Fruit fly (Drosophila melanogaster) whole organism, embryonic: ENCODE data around the gene Agpat1.

Experiments used
- Abd-B ChIP-seq: fragments of 200-800 bp; sonication (Bioruptor generic); optimal IDR thresholded peaks from 2 replicates; lab custom pipeline; 2018; ENCODE audit warnings: missing biosample characterization, mild to moderate bottlenecking, missing genetic modification characterization, moderate library complexity
- C15 ChIP-seq: fragments of 200-800 bp; sonication (Bioruptor generic); IDR thresholded peaks from 3 replicates; pipeline ENCODE4 v1.3.6; 2022; ENCODE audit warnings: missing biosample characterization, missing genetic modification characterization
- CG13424 ChIP-seq: fragments of 200-800 bp; sonication (Bioruptor generic); optimal IDR thresholded peaks from 2 replicates; lab custom pipeline; 2019; ENCODE audit warnings: missing biosample characterization, mild to moderate bottlenecking, missing genetic modification characterization, moderate library complexity
- CG13624 ChIP-seq: fragments of 200-800 bp; sonication (Bioruptor generic); optimal IDR thresholded peaks from 2 replicates; lab custom pipeline; 2016; ENCODE audit warnings: missing biosample characterization, missing genetic modification characterization
- CG14860 ChIP-seq: fragments of 200-800 bp; sonication (Bioruptor generic); IDR thresholded peaks from 3 replicates; pipeline ENCODE4 v1.3.6; 2022; ENCODE audit warnings: missing biosample characterization, missing genetic modification characterization; ENCODE audit not compliant: partially characterized antibody
- CG15011 ChIP-seq: fragments of 200-800 bp; sonication (Bioruptor generic); optimal IDR thresholded peaks from 3 replicates; lab custom pipeline; 2018; ENCODE audit warnings: missing biosample characterization, mild to moderate bottlenecking, missing genetic modification characterization
- CG18599 ChIP-seq: fragments of 200-800 bp; sonication (Bioruptor generic); optimal IDR thresholded peaks from 3 replicates; lab custom pipeline; 2017; ENCODE audit warnings: missing biosample characterization, missing genetic modification characterization, mild to moderate bottlenecking, moderate library complexity, missing genetic modification reagents
- CG3407 ChIP-seq: fragments of 200-800 bp; sonication (Bioruptor generic); optimal IDR thresholded peaks from 2 replicates; lab custom pipeline; 2018; ENCODE audit warnings: missing biosample characterization, mild to moderate bottlenecking, missing genetic modification characterization
- CG3726 ChIP-seq: fragments of 200-800 bp; sonication (Bioruptor generic); IDR thresholded peaks from 3 replicates; pipeline ENCODE4, ENCODE4 v1.3.6; 2022; ENCODE audit warnings: missing biosample characterization, missing genetic modification characterization
- CG42726 ChIP-seq: fragments of 200-800 bp; sonication (Bioruptor generic); IDR thresholded peaks from 2 replicates; pipeline ENCODE4 v1.3.6; 2022; ENCODE audit warnings: missing biosample characterization, missing genetic modification characterization; ENCODE audit not compliant: partially characterized antibody
- CG4328 ChIP-seq: fragments of 200-800 bp; sonication (Bioruptor generic); optimal IDR thresholded peaks from 3 replicates; lab custom pipeline; 2017; ENCODE audit warnings: missing biosample characterization, missing genetic modification reagents, missing genetic modification characterization
- CG6175 ChIP-seq: fragments of 200-800 bp; sonication (Bioruptor generic); IDR thresholded peaks from 3 replicates; pipeline ENCODE4 v1.3.6; 2022; ENCODE audit warnings: missing biosample characterization, missing genetic modification characterization
- CG6683 ChIP-seq: fragments of 200-800 bp; sonication (Bioruptor generic); optimal IDR thresholded peaks from 2 replicates; lab custom pipeline; 2017; ENCODE audit warnings: missing biosample characterization, mild to moderate bottlenecking, missing genetic modification characterization, missing genetic modification reagents
- CG6813 ChIP-seq: fragments of 200-800 bp; sonication (Bioruptor generic); optimal IDR thresholded peaks from 2 replicates; lab custom pipeline; 2017; ENCODE audit warnings: missing biosample characterization, missing genetic modification characterization, mild to moderate bottlenecking, moderate library complexity, missing genetic modification reagents
- CG8478 ChIP-seq: fragments of >200 bp; optimal IDR thresholded peaks from 2 replicates; lab custom pipeline; 2018
- CG9876 ChIP-seq: fragments of 200-800 bp; sonication (Bioruptor generic); optimal IDR thresholded peaks from 2 replicates; lab custom pipeline; 2016; ENCODE audit warnings: missing biosample characterization, missing genetic modification characterization
- CrebB ChIP-seq: fragments of 200-800 bp; sonication (Bioruptor generic); optimal IDR thresholded peaks from 3 replicates; lab custom pipeline; 2018; ENCODE audit warnings: missing biosample characterization, mild to moderate bottlenecking, missing genetic modification characterization
- D19A ChIP-seq: fragments of 200-800 bp; optimal IDR thresholded peaks from 3 replicates; lab custom pipeline; 2019; ENCODE audit warnings: missing biosample characterization, mild to moderate bottlenecking, missing genetic modification characterization, moderate library complexity
- Doc2 ChIP-seq: fragments of 200-800 bp; sonication (Bioruptor generic); IDR thresholded peaks from 2 replicates; pipeline ENCODE4 v1.3.6; 2022; ENCODE audit warnings: missing biosample characterization, missing genetic modification characterization
- HLH4C ChIP-seq: fragments of 200-800 bp; sonication (Bioruptor generic); IDR thresholded peaks from 3 replicates; pipeline ENCODE4 v1.3.6; 2022; ENCODE audit warnings: missing biosample characterization, missing genetic modification characterization; ENCODE audit not compliant: partially characterized antibody
- Jarid2 ChIP-seq: fragments of 200-800 bp; sonication (Bioruptor generic); optimal IDR thresholded peaks from 3 replicates; lab custom pipeline; 2017; ENCODE audit warnings: mild to moderate bottlenecking, missing biosample characterization, missing genetic modification reagents, missing genetic modification characterization
- Max ChIP-seq: fragments of 200-800 bp; sonication (Bioruptor generic); optimal IDR thresholded peaks from 2 replicates; lab custom pipeline; 2016; ENCODE audit warnings: missing biosample characterization, mild to moderate bottlenecking, missing genetic modification characterization
- Opbp ChIP-seq: fragments of 200-800 bp; sonication (Bioruptor generic); IDR thresholded peaks from 3 replicates; pipeline ENCODE4 v1.3.6; 2022; ENCODE audit warnings: missing biosample characterization, missing genetic modification characterization; ENCODE audit not compliant: partially characterized antibody
- Ravus ChIP-seq: fragments of 200-800 bp; sonication (Bioruptor generic); IDR thresholded peaks from 2 replicates; pipeline ENCODE4 v1.3.6; 2022; ENCODE audit warnings: missing biosample characterization, missing genetic modification characterization
- Scr ChIP-seq: fragments of 200-800 bp; sonication (Bioruptor generic); IDR thresholded peaks from 2 replicates; pipeline ENCODE4 v1.3.6; 2022; ENCODE audit warnings: missing biosample characterization, missing genetic modification characterization; ENCODE audit not compliant: partially characterized antibody
- Sox102F ChIP-seq: fragments of 200-800 bp; sonication (Bioruptor generic); optimal IDR thresholded peaks from 2 replicates; lab custom pipeline; 2018; ENCODE audit warnings: missing biosample characterization, mild to moderate bottlenecking, missing genetic modification characterization, moderate library complexity
- ara ChIP-seq: fragments of 200-800 bp; sonication (Bioruptor generic); IDR thresholded peaks from 2 replicates; pipeline ENCODE4 v1.3.6; 2022; ENCODE audit warnings: missing biosample characterization, missing genetic modification characterization
- cas ChIP-seq: fragments of 200-800 bp; sonication (Bioruptor generic); IDR thresholded peaks from 2 replicates; pipeline ENCODE4 v1.3.6; 2022; ENCODE audit warnings: missing biosample characterization, missing genetic modification characterization
- chn ChIP-seq: fragments of 200-800 bp; sonication (Bioruptor generic); optimal IDR thresholded peaks from 2 replicates; lab custom pipeline; 2016; ENCODE audit warnings: missing biosample characterization, missing genetic modification characterization
- crc ChIP-seq: fragments of 200-800 bp; sonication (Bioruptor generic); optimal IDR thresholded peaks from 2 replicates; lab custom pipeline; 2016; ENCODE audit warnings: missing biosample characterization, missing genetic modification characterization
- croc ChIP-seq: fragments of 200-800 bp; sonication (Bioruptor generic); conservative IDR thresholded peaks from 3 replicates; pipeline ENCODE4 v1.3.6; 2022; ENCODE audit warnings: missing biosample characterization, missing genetic modification characterization
- crp ChIP-seq, 2 experiments: fragments of 200-800 bp; sonication (Bioruptor generic); optimal IDR thresholded peaks; 2 replicates in 1 of 2; 3 replicates in 1 of 2; lab custom pipeline; 2017; ENCODE audit warnings: missing biosample characterization in 2 of 2, missing genetic modification characterization in 2 of 2, mild to moderate bottlenecking in 1 of 2, moderate library complexity in 1 of 2
- dmrt11E ChIP-seq: fragments of 200-800 bp; sonication (Bioruptor generic); optimal IDR thresholded peaks from 3 replicates; lab custom pipeline; 2018; ENCODE audit warnings: missing biosample characterization, mild to moderate bottlenecking, missing genetic modification characterization, moderate library complexity
- ems ChIP-seq: fragments of 200-800 bp; sonication (Bioruptor generic); optimal IDR thresholded peaks from 3 replicates; lab custom pipeline; 2016; ENCODE audit warnings: missing biosample characterization, missing genetic modification characterization
- ewg ChIP-seq: fragments of 200-800 bp; sonication (Bioruptor generic); optimal IDR thresholded peaks from 3 replicates; lab custom pipeline; 2017; ENCODE audit warnings: mild to moderate bottlenecking, missing biosample characterization, missing genetic modification reagents, missing genetic modification characterization
- eyg ChIP-seq: fragments of 200-800 bp; sonication (Bioruptor generic); optimal IDR thresholded peaks from 3 replicates; lab custom pipeline; 2016; ENCODE audit warnings: missing biosample characterization, missing genetic modification characterization
- fd64A ChIP-seq: fragments of 200-800 bp; sonication (Bioruptor generic); optimal IDR thresholded peaks from 3 replicates; lab custom pipeline; 2018; ENCODE audit warnings: missing biosample characterization, mild to moderate bottlenecking, missing genetic modification characterization
- fd96Cb ChIP-seq: fragments of 200-800 bp; sonication (Bioruptor generic); optimal IDR thresholded peaks from 2 replicates; lab custom pipeline; 2018; ENCODE audit warnings: missing biosample characterization, mild to moderate bottlenecking, missing genetic modification characterization, moderate library complexity
- grn ChIP-seq: fragments of 200-800 bp; sonication (Bioruptor generic); optimal IDR thresholded peaks from 3 replicates; lab custom pipeline; 2017; ENCODE audit warnings: missing biosample characterization, missing genetic modification characterization
- hth ChIP-seq: fragments of >200 bp; optimal IDR thresholded peaks from 2 replicates; lab custom pipeline; 2017; ENCODE audit warnings: inconsistent platforms
- kay ChIP-seq: fragments of 200-800 bp; sonication (Bioruptor generic); optimal IDR thresholded peaks from 2 replicates; lab custom pipeline; 2016; ENCODE audit warnings: missing biosample characterization, missing genetic modification characterization
- lov ChIP-seq, 2 experiments: fragments of 200-800 bp in 1 of 2; fragments of >200 bp in 1 of 2; sonication (Bioruptor generic) in 1 of 2; IDR thresholded peaks in 1 of 2; optimal IDR thresholded peaks in 1 of 2; 2 replicates in 1 of 2; 3 replicates in 1 of 2; pipeline versions ENCODE4 v1.3.6 to Lab custom; 2017 to 2022; ENCODE audit warnings: missing biosample characterization in 1 of 2, missing genetic modification characterization in 1 of 2
- luna ChIP-seq: fragments of 200-800 bp; sonication (Bioruptor generic); optimal IDR thresholded peaks from 2 replicates; lab custom pipeline; 2016; ENCODE audit warnings: missing biosample characterization, missing genetic modification characterization
- pita ChIP-seq: fragments of 200-800 bp; sonication (Bioruptor generic); optimal IDR thresholded peaks from 2 replicates; lab custom pipeline; 2017; ENCODE audit warnings: missing biosample characterization, mild to moderate bottlenecking, missing genetic modification characterization
- prd ChIP-seq, 3 experiments: fragments of >200 bp in 2 of 3; fragments of 200-800 bp in 1 of 3; sonication (Bioruptor generic) in 1 of 3; optimal IDR thresholded peaks in 2 of 3; IDR thresholded peaks in 1 of 3; 2 replicates in 2 of 3; 3 replicates in 1 of 3; pipeline versions ENCODE4 v1.3.6 to Lab custom; 2017 to 2022; ENCODE audit warnings: missing biosample characterization in 1 of 3, missing genetic modification characterization in 1 of 3
- ro ChIP-seq: fragments of 200-800 bp; sonication (Bioruptor generic); IDR thresholded peaks from 2 replicates; pipeline ENCODE4 v1.3.6; 2022; ENCODE audit warnings: missing biosample characterization, missing genetic modification characterization

Agpat1 gene

dm6 chrX:12735478-12736428 is 29.3 kb upstream of the Agpat1 start (continued):
- TF ChIP-seq Abd-B (GFP tag; lab: Kevin White, UChicago): peak; percentile 93
- peak; percentile 95 for TF ChIP-seq CG15011
- TF ChIP-seq ewg: peak; percentile 76
- peak; percentile 82 for TF ChIP-seq luna (GFP tag; lab: Kevin White, UChicago)
- no peak for TF ChIP-seq hth
- no peak; the same call in 1 of the 2 replicates for TF ChIP-seq ro (GFP tag; lab: Robert Waterston, UW)
- TF ChIP-seq HLH4C (GFP tag; lab: Robert Waterston, UW): no peak
- peak; percentile 93 for TF ChIP-seq Sox102F (GFP tag; lab: Kevin White, UChicago)
- peak; percentile 87 for TF ChIP-seq kay (GFP tag; lab: Kevin White, UChicago)
- TF ChIP-seq croc (GFP tag; lab: Robert Waterston, UW): peak; percentile 83
- TF ChIP-seq CG3407 (GFP tag; lab: Kevin White, UChicago): peak; percentile 81
- TF ChIP-seq Max (GFP tag; lab: Kevin White, UChicago): peak; percentile 96
- no peak for TF ChIP-seq Opbp (GFP tag; lab: Robert Waterston, UW)
- TF ChIP-seq Scr (GFP tag; lab: Robert Waterston, UW): no peak
- no peak for TF ChIP-seq lov (optimal IDR thresholded peaks at IDR 0.05; lab: Kevin White, UChicago)
- TF ChIP-seq lov (GFP tag; IDR thresholded peaks at IDR 0.05; lab: Robert Waterston, UW): no peak
- peak in 1 of 2 experiments; percentile 66 for TF ChIP-seq crp (GFP tag; optimal IDR thresholded peaks at IDR 0.05; lab: Kevin White, UChicago)
- 0 out of 2 replicates have a peak, but pooled peaks have one; percentile 5 for TF ChIP-seq cas
- TF ChIP-seq CG13424 (tag; lab: Kevin White, UChicago): peak; percentile 97
- TF ChIP-seq CG18599 (GFP tag; lab: Kevin White, UChicago): peak; percentile 95
- TF ChIP-seq CG8478: peak; percentile 23
- no peak for TF ChIP-seq pita
- TF ChIP-seq grn (GFP tag; lab: Kevin White, UChicago): peak; percentile 75
- TF ChIP-seq eyg (GFP tag; lab: Kevin White, UChicago): peak; percentile 82
- no peak for TF ChIP-seq prd (optimal IDR thresholded peaks at IDR 0.05; lab: Kevin White, UChicago)
- peak; percentile 90 for TF ChIP-seq prd (GFP tag; IDR thresholded peaks at IDR 0.05; lab: Robert Waterston, UW)
- peak; percentile 74 for TF ChIP-seq CG9876 (GFP tag; lab: Kevin White, UChicago)
- TF ChIP-seq CG6813 (GFP tag; lab: Kevin White, UChicago): peak; percentile 90
- peak; percentile 91 for TF ChIP-seq chn (GFP tag; lab: Kevin White, UChicago)
- TF ChIP-seq CrebB (tag; lab: Kevin White, UChicago): peak; percentile 71
- peak; percentile 46 for TF ChIP-seq Ravus (GFP tag; lab: Robert Waterston, UW)
- TF ChIP-seq CG4328 (GFP tag; lab: Kevin White, UChicago): peak; percentile 93
- TF ChIP-seq C15 (GFP tag; lab: Robert Waterston, UW): no peak
- no peak for TF ChIP-seq CG14860
- peak; percentile 96 for TF ChIP-seq fd96Cb
- peak; percentile 90 for TF ChIP-seq D19A
- TF ChIP-seq CG6683 (GFP tag; lab: Kevin White, UChicago): peak; percentile 85
- TF ChIP-seq CG3726 (GFP tag; lab: Robert Waterston, UW): no peak
- peak; percentile 95 for TF ChIP-seq dmrt11E (tag; lab: Kevin White, UChicago)
- TF ChIP-seq CG13624 (GFP tag; lab: Kevin White, UChicago): peak; percentile 88
- peak; percentile 90 for TF ChIP-seq ems (GFP tag; lab: Kevin White, UChicago)
- TF ChIP-seq Jarid2 (GFP tag; lab: Kevin White, UChicago): peak; percentile 79
- peak; percentile 74 for TF ChIP-seq ara (GFP tag; lab: Robert Waterston, UW)
- no peak for TF ChIP-seq CG42726 (GFP tag; lab: Robert Waterston, UW)
- TF ChIP-seq fd64A: peak; percentile 80
- no peak for TF ChIP-seq Doc2 (GFP tag; lab: Robert Waterston, UW)
- TF ChIP-seq CG6175 (GFP tag; lab: Robert Waterston, UW): 0 out of 3 replicates have a peak, but pooled peaks have one; percentile 48
- peak; percentile 89 for TF ChIP-seq crc
